Worm (Caenorhabditis elegans) whole organism, mixed stage, embryonic: ENCODE data around the gene T04C10.3.

Experiments used
- M03D4.4 ChIP-seq: sonication (generic microtip); optimal IDR thresholded peaks from 2 replicates; lab custom pipeline; 2017; ENCODE audit warnings: mild to moderate bottlenecking, missing genetic modification characterization, missing compliant biosample characterization
- blmp-1 ChIP-seq: fragments of 150-350 bp; optimal IDR thresholded peaks from 2 replicates; lab custom pipeline; 2014; ENCODE audit warnings: missing biosample characterization, missing genetic modification characterization
- ceh-43 ChIP-seq: fragments of 200-800 bp; sonication (Bioruptor generic); optimal IDR thresholded peaks from 2 replicates; lab custom pipeline; 2018; ENCODE audit warnings: mild to moderate bottlenecking, missing genetic modification characterization, moderate library complexity, missing compliant biosample characterization
- ceh-83 ChIP-seq: fragments of 200-800 bp; sonication (Bioruptor generic); optimal IDR thresholded peaks from 2 replicates; lab custom pipeline; 2018; ENCODE audit warnings: mild to moderate bottlenecking, missing genetic modification characterization, missing compliant biosample characterization
- ces-1 ChIP-seq: fragments of 150-350 bp; optimal IDR thresholded peaks from 2 replicates; lab custom pipeline; 2014; ENCODE audit warnings: missing biosample characterization, missing genetic modification reagents, missing genetic modification characterization
- cnd-1 ChIP-seq: fragments of 200-800 bp; sonication (Bioruptor generic); optimal IDR thresholded peaks from 2 replicates; lab custom pipeline; 2018; ENCODE audit warnings: mild to moderate bottlenecking, missing genetic modification characterization, missing compliant biosample characterization
- drap-1 ChIP-seq: fragments of 200-800 bp; sonication (Bioruptor generic); optimal IDR thresholded peaks from 3 replicates; lab custom pipeline; 2018; ENCODE audit warnings: mild to moderate bottlenecking, missing genetic modification characterization, missing compliant biosample characterization
- elt-3 ChIP-seq: fragments of 150-350 bp; optimal IDR thresholded peaks from 2 replicates; lab custom pipeline; 2014; ENCODE audit warnings: missing biosample characterization, missing genetic modification characterization
- ham-2 ChIP-seq: fragments of 200-800 bp; sonication (Bioruptor generic); optimal IDR thresholded peaks from 2 replicates; lab custom pipeline; 2018; ENCODE audit warnings: mild to moderate bottlenecking, missing genetic modification characterization, missing compliant biosample characterization
- hlh-1 ChIP-seq: fragments of 150-350 bp; optimal IDR thresholded peaks from 2 replicates; lab custom pipeline; 2014; ENCODE audit warnings: missing biosample characterization, missing genetic modification reagents, missing genetic modification characterization
- lin-13 ChIP-seq: fragments of 150-350 bp; optimal IDR thresholded peaks from 2 replicates; lab custom pipeline; 2014; ENCODE audit warnings: missing biosample characterization, missing genetic modification characterization
- lin-32 ChIP-seq: fragments of 200-800 bp; sonication (Bioruptor generic); optimal IDR thresholded peaks from 2 replicates; lab custom pipeline; 2018; ENCODE audit warnings: mild to moderate bottlenecking, missing genetic modification characterization, missing compliant biosample characterization
- lsy-2 ChIP-seq: fragments of 150-350 bp; optimal IDR thresholded peaks from 2 replicates; lab custom pipeline; 2014; ENCODE audit warnings: missing biosample characterization, missing genetic modification characterization
- mep-1 ChIP-seq: fragments of 150-350 bp; optimal IDR thresholded peaks from 2 replicates; lab custom pipeline; 2017; ENCODE audit warnings: missing biosample characterization, missing genetic modification reagents, missing genetic modification characterization, inconsistent platforms
- mls-2 ChIP-seq: sonication (generic microtip); optimal IDR thresholded peaks from 2 replicates; lab custom pipeline; 2016; ENCODE audit warnings: mild to moderate bottlenecking, missing genetic modification characterization, moderate library complexity, missing compliant biosample characterization
- nhr-12 ChIP-seq: fragments of 150-350 bp; optimal IDR thresholded peaks from 2 replicates; lab custom pipeline; 2014; ENCODE audit warnings: missing biosample characterization, missing genetic modification characterization
- nhr-2 ChIP-seq: fragments of 150-350 bp; optimal IDR thresholded peaks from 2 replicates; lab custom pipeline; 2014; ENCODE audit warnings: missing biosample characterization, missing genetic modification characterization
- nhr-237 ChIP-seq: fragments of 150-350 bp; optimal IDR thresholded peaks from 2 replicates; lab custom pipeline; 2014; ENCODE audit warnings: missing biosample characterization, missing genetic modification characterization
- nhr-28 ChIP-seq: fragments of 150-350 bp; optimal IDR thresholded peaks from 2 replicates; lab custom pipeline; 2014; ENCODE audit warnings: missing biosample characterization, missing genetic modification characterization
- nhr-76 ChIP-seq: sonication (generic microtip); optimal IDR thresholded peaks from 2 replicates; lab custom pipeline; 2017; ENCODE audit warnings: missing biosample characterization, missing genetic modification characterization
- pha-4 ChIP-seq: fragments of 150-350 bp; optimal IDR thresholded peaks from 2 replicates; lab custom pipeline; 2018; ENCODE audit warnings: missing biosample characterization, missing genetic modification reagents, missing genetic modification characterization
- snpc-4 ChIP-seq: fragments of 150-350 bp; optimal IDR thresholded peaks from 2 replicates; lab custom pipeline; 2014; ENCODE audit warnings: missing biosample characterization, missing genetic modification characterization
- sptf-1 ChIP-seq: sonication (generic microtip); optimal IDR thresholded peaks from 2 replicates; lab custom pipeline; 2017; ENCODE audit warnings: mild to moderate bottlenecking, missing genetic modification characterization, moderate library complexity, missing compliant biosample characterization
- tbx-8 ChIP-seq: fragments of 200-800 bp; sonication (Bioruptor generic); optimal IDR thresholded peaks from 2 replicates; lab custom pipeline; 2018; ENCODE audit warnings: mild to moderate bottlenecking, missing genetic modification characterization, moderate library complexity, missing compliant biosample characterization
- unc-120 ChIP-seq: sonication (generic microtip); optimal IDR thresholded peaks from 2 replicates; lab custom pipeline; 2017; ENCODE audit warnings: missing genetic modification characterization, missing compliant biosample characterization; ENCODE audit not compliant: poor library complexity, severe bottlenecking
- unc-62 ChIP-seq: fragments of 150-350 bp; optimal IDR thresholded peaks from 2 replicates; lab custom pipeline; 2014; ENCODE audit warnings: missing biosample characterization, missing genetic modification reagents, missing genetic modification characterization
- zip-8 ChIP-seq: fragments of 150-350 bp; optimal IDR thresholded peaks from 2 replicates; lab custom pipeline; 2014; ENCODE audit warnings: missing biosample characterization, missing genetic modification characterization
- ztf-11 ChIP-seq: fragments of 150-350 bp; optimal IDR thresholded peaks from 2 replicates; lab custom pipeline; 2014; ENCODE audit warnings: missing biosample characterization, missing genetic modification characterization

Gene T04C10.3

ce11 chrX:14791195-14791739 lies 20.9 kb upstream of the T04C10.3 start:
- TF ChIP-seq pha-4 (tag; lab: Kevin White, UChicago) (no peak), nhr-28 (tag; lab: Kevin White, UChicago) (no peak), nhr-76 (tag; lab: Kevin White, UChicago) (no peak), lin-13 (tag; lab: Kevin White, UChicago) (no peak), nhr-2 (tag; lab: Kevin White, UChicago) (no peak), nhr-237 (tag; lab: Kevin White, UChicago) (no peak), snpc-4 (tag; lab: Kevin White, UChicago) (no peak), sptf-1 (tag; lab: Kevin White, UChicago) (no peak), ztf-11 (no peak), unc-120 (tag; lab: Kevin White, UChicago) (no peak), elt-3 (tag; lab: Kevin White, UChicago) (no peak), mep-1 (tag; lab: Kevin White, UChicago) (no peak), hlh-1 (tag; lab: Kevin White, UChicago) (no peak), blmp-1 (tag; lab: Kevin White, UChicago) (no peak)

- TF ChIP-seq snpc-4 (tag; lab: Kevin White, UChicago) (no peak), nhr-76 (tag; lab: Kevin White, UChicago) (no peak), ceh-83 (GFP tag; lab: Kevin White, UChicago) (no peak), nhr-237 (tag; lab: Kevin White, UChicago) (no peak), nhr-28 (tag; lab: Kevin White, UChicago) (no peak), ces-1 (GFP tag; lab: Kevin White, UChicago) (no peak), unc-62 (GFP tag; lab: Kevin White, UChicago) (no peak), cnd-1 (tag; lab: Kevin White, UChicago) (no peak), sptf-1 (tag; lab: Kevin White, UChicago) (no peak), unc-120 (tag; lab: Kevin White, UChicago) (no peak), ham-2 (GFP tag; lab: Kevin White, UChicago) (no peak), M03D4.4 (tag; lab: Kevin White, UChicago) (no peak), zip-8 (no peak), lsy-2 (tag; lab: Kevin White, UChicago) (no peak), lin-32 (no peak), nhr-2 (tag; lab: Kevin White, UChicago) (no peak), tbx-8 (no peak)
These were observed 19.6 kb upstream of the T04C10.3 start for ce11 chrX:14792315-14793197.

- TF ChIP-seq ceh-83 (GFP tag; lab: Kevin White, UChicago), result no peak
- peak; percentile 51 for TF ChIP-seq elt-3 (tag; lab: Kevin White, UChicago)
- TF ChIP-seq sptf-1 (tag; lab: Kevin White, UChicago), result no peak
These were observed 18.9 kb upstream of the T04C10.3 start, which contains the start of gene sprr-2 for ce11 chrX:14793198-14793747. TSS of gene sprr-2 (plus strand) at chrX:14793445.

DNA sequence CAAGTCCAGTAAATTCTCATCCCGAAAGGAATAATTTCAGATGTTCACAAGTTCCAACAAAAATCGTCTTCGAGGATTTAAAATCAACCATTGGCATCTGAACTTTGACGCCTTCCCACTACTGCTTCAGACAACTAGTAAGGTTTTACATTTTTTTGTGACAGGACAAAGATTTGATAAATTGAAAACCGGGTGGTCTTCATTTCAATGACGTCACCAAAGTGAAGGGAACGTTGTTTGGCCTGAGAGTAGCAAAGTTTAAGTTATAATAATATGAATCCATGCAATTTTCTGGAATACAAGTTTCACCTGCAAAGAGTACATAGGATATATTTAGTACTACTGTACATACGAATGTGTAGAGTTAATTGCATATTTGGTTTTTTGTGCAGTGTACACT lies 18.0 kb upstream of the T04C10.3 start:
- TF ChIP-seq tbx-8 (no peak), nhr-28 (tag; lab: Kevin White, UChicago) (no peak), drap-1 (GFP tag; lab: Kevin White, UChicago) (no peak), ceh-43 (GFP tag; lab: Kevin White, UChicago) (no peak), nhr-12 (tag; lab: Kevin White, UChicago) (no peak), mep-1 (tag; lab: Kevin White, UChicago) (no peak), blmp-1 (tag; lab: Kevin White, UChicago) (no peak)

DNA sequence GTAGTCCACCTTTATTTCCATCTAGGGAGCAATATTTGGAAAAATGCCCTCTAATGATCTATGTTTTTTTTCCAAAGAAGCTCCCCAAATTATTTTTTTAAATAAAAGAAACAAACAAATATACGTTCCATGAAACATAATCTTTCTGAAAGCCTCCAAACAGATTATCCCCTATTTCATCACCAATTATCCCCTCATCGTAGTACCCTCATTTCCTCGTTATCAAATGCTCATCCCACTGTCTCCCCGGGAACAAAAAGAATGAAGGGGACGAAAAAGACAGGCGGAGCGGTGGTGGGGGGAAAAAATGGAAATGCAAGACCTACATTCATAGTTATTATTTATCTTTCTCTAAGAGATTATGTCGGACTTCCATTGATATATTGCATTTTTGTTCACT lies 14.8 kb upstream of the T04C10.3 start:
- TF ChIP-seq mls-2 (tag; lab: Kevin White, UChicago), result no peak
